Worm (Caenorhabditis elegans) whole organism, mixed stage, embryonic: Measurements from ENCODE around the gene msa-1.

Source experiments
- M03D4.4 ChIP-seq: sonication (generic microtip); optimal IDR thresholded peaks from 2 replicates; lab custom pipeline; 2017; ENCODE audit warnings: mild to moderate bottlenecking, missing genetic modification characterization, missing compliant biosample characterization
- bed-3 ChIP-seq: fragments of 200-800 bp; sonication (Bioruptor generic); optimal IDR thresholded peaks from 3 replicates; lab custom pipeline; 2018; ENCODE audit warnings: mild to moderate bottlenecking, missing genetic modification characterization, moderate library complexity, missing compliant biosample characterization
- blmp-1 ChIP-seq: fragments of 150-350 bp; optimal IDR thresholded peaks from 2 replicates; lab custom pipeline; 2014; ENCODE audit warnings: missing biosample characterization, missing genetic modification characterization
- ceh-39 ChIP-seq: fragments of 150-350 bp; optimal IDR thresholded peaks from 2 replicates; lab custom pipeline; 2014; ENCODE audit warnings: missing biosample characterization, missing genetic modification characterization
- ceh-43 ChIP-seq: fragments of 200-800 bp; sonication (Bioruptor generic); optimal IDR thresholded peaks from 2 replicates; lab custom pipeline; 2018; ENCODE audit warnings: mild to moderate bottlenecking, missing genetic modification characterization, moderate library complexity, missing compliant biosample characterization
- ces-1 ChIP-seq: fragments of 150-350 bp; optimal IDR thresholded peaks from 2 replicates; lab custom pipeline; 2014; ENCODE audit warnings: missing biosample characterization, missing genetic modification reagents, missing genetic modification characterization
- cnd-1 ChIP-seq: fragments of 200-800 bp; sonication (Bioruptor generic); optimal IDR thresholded peaks from 2 replicates; lab custom pipeline; 2018; ENCODE audit warnings: mild to moderate bottlenecking, missing genetic modification characterization, missing compliant biosample characterization
- drap-1 ChIP-seq: fragments of 200-800 bp; sonication (Bioruptor generic); optimal IDR thresholded peaks from 3 replicates; lab custom pipeline; 2018; ENCODE audit warnings: mild to moderate bottlenecking, missing genetic modification characterization, missing compliant biosample characterization
- elt-1 ChIP-seq: sonication (generic microtip); optimal IDR thresholded peaks from 2 replicates; lab custom pipeline; 2017; ENCODE audit warnings: missing genetic modification characterization, mild to moderate bottlenecking, missing compliant biosample characterization, antibody characterized with exemption, moderate library complexity, borderline replicate concordance; ENCODE audit not compliant: insufficient read depth
- elt-3 ChIP-seq: fragments of 150-350 bp; optimal IDR thresholded peaks from 2 replicates; lab custom pipeline; 2014; ENCODE audit warnings: missing biosample characterization, missing genetic modification characterization
- flh-1 ChIP-seq: fragments of 200-800 bp; sonication (Bioruptor generic); optimal IDR thresholded peaks from 2 replicates; lab custom pipeline; 2018; ENCODE audit warnings: mild to moderate bottlenecking, missing genetic modification characterization, moderate library complexity, missing compliant biosample characterization
- ham-2 ChIP-seq: fragments of 200-800 bp; sonication (Bioruptor generic); optimal IDR thresholded peaks from 2 replicates; lab custom pipeline; 2018; ENCODE audit warnings: mild to moderate bottlenecking, missing genetic modification characterization, missing compliant biosample characterization
- hlh-1 ChIP-seq: fragments of 150-350 bp; optimal IDR thresholded peaks from 2 replicates; lab custom pipeline; 2014; ENCODE audit warnings: missing biosample characterization, missing genetic modification reagents, missing genetic modification characterization
- lin-13 ChIP-seq: fragments of 150-350 bp; optimal IDR thresholded peaks from 2 replicates; lab custom pipeline; 2014; ENCODE audit warnings: missing biosample characterization, missing genetic modification characterization
- lin-32 ChIP-seq: fragments of 200-800 bp; sonication (Bioruptor generic); optimal IDR thresholded peaks from 2 replicates; lab custom pipeline; 2018; ENCODE audit warnings: mild to moderate bottlenecking, missing genetic modification characterization, missing compliant biosample characterization
- lsy-2 ChIP-seq: fragments of 150-350 bp; optimal IDR thresholded peaks from 2 replicates; lab custom pipeline; 2014; ENCODE audit warnings: missing biosample characterization, missing genetic modification characterization
- mab-5 ChIP-seq: fragments of 150-350 bp; optimal IDR thresholded peaks from 2 replicates; lab custom pipeline; 2014; ENCODE audit warnings: missing biosample characterization, missing genetic modification characterization
- mep-1 ChIP-seq: fragments of 150-350 bp; optimal IDR thresholded peaks from 2 replicates; lab custom pipeline; 2017; ENCODE audit warnings: missing biosample characterization, missing genetic modification reagents, missing genetic modification characterization, inconsistent platforms
- mls-2 ChIP-seq: sonication (generic microtip); optimal IDR thresholded peaks from 2 replicates; lab custom pipeline; 2016; ENCODE audit warnings: mild to moderate bottlenecking, missing genetic modification characterization, moderate library complexity, missing compliant biosample characterization
- nhr-12 ChIP-seq: fragments of 150-350 bp; optimal IDR thresholded peaks from 2 replicates; lab custom pipeline; 2014; ENCODE audit warnings: missing biosample characterization, missing genetic modification characterization
- nhr-2 ChIP-seq: fragments of 150-350 bp; optimal IDR thresholded peaks from 2 replicates; lab custom pipeline; 2014; ENCODE audit warnings: missing biosample characterization, missing genetic modification characterization
- nhr-237 ChIP-seq: fragments of 150-350 bp; optimal IDR thresholded peaks from 2 replicates; lab custom pipeline; 2014; ENCODE audit warnings: missing biosample characterization, missing genetic modification characterization
- nhr-28 ChIP-seq: fragments of 150-350 bp; optimal IDR thresholded peaks from 2 replicates; lab custom pipeline; 2014; ENCODE audit warnings: missing biosample characterization, missing genetic modification characterization
- nhr-76 ChIP-seq: sonication (generic microtip); optimal IDR thresholded peaks from 2 replicates; lab custom pipeline; 2017; ENCODE audit warnings: missing biosample characterization, missing genetic modification characterization
- pha-4 ChIP-seq: fragments of 150-350 bp; optimal IDR thresholded peaks from 2 replicates; lab custom pipeline; 2018; ENCODE audit warnings: missing biosample characterization, missing genetic modification reagents, missing genetic modification characterization
- sem-2 ChIP-seq: fragments of 200-800 bp; sonication (Bioruptor generic); optimal IDR thresholded peaks from 2 replicates; lab custom pipeline; 2018; ENCODE audit warnings: mild to moderate bottlenecking, missing genetic modification characterization, missing compliant biosample characterization
- snpc-4 ChIP-seq: fragments of 150-350 bp; optimal IDR thresholded peaks from 2 replicates; lab custom pipeline; 2014; ENCODE audit warnings: missing biosample characterization, missing genetic modification characterization
- tbx-8 ChIP-seq: fragments of 200-800 bp; sonication (Bioruptor generic); optimal IDR thresholded peaks from 2 replicates; lab custom pipeline; 2018; ENCODE audit warnings: mild to moderate bottlenecking, missing genetic modification characterization, moderate library complexity, missing compliant biosample characterization
- unc-120 ChIP-seq: sonication (generic microtip); optimal IDR thresholded peaks from 2 replicates; lab custom pipeline; 2017; ENCODE audit warnings: missing genetic modification characterization, missing compliant biosample characterization; ENCODE audit not compliant: poor library complexity, severe bottlenecking
- unc-39 ChIP-seq: fragments of 150-350 bp; optimal IDR thresholded peaks from 2 replicates; lab custom pipeline; 2014; ENCODE audit warnings: missing biosample characterization, missing genetic modification characterization
- unc-62 ChIP-seq: fragments of 150-350 bp; optimal IDR thresholded peaks from 2 replicates; lab custom pipeline; 2014; ENCODE audit warnings: missing biosample characterization, missing genetic modification reagents, missing genetic modification characterization
- zip-8 ChIP-seq: fragments of 150-350 bp; optimal IDR thresholded peaks from 2 replicates; lab custom pipeline; 2014; ENCODE audit warnings: missing biosample characterization, missing genetic modification characterization
- ztf-11 ChIP-seq: fragments of 150-350 bp; optimal IDR thresholded peaks from 2 replicates; lab custom pipeline; 2014; ENCODE audit warnings: missing biosample characterization, missing genetic modification characterization

Gene msa-1

DNA sequence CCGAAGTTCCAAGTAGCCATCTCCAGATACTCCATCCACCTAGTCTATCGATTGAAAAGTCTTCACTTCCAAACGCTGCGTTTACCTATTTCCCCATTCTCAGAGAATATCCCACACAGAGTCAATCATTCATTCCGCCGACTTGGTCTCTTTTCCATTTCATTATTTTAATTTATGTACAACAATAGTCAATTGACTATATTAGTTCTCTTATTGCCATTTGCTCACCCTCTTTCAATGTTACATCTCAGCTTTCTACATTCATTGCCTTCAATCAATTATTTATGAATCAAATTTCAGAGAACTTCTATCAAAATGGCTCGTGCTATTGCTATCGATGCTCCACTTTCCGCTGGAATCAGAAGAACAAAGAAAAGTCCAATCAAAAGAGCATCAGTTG is 20.2 kb downstream of the msa-1 start, which contains the start of gene aly-1:
aly-1 (plus strand) TSS at position 301 of the 400 bp plus-strand sequence.
- TF ChIP-seq unc-62 (no peak), cnd-1 (tag; lab: Kevin White, UChicago) (no peak), elt-3 (tag; lab: Kevin White, UChicago) (no peak), elt-1 (tag; lab: Kevin White, UChicago) (no peak), ztf-11 (tag; lab: Kevin White, UChicago) (no peak), lin-13 (tag; lab: Kevin White, UChicago) (no peak), ceh-39 (tag; lab: Kevin White, UChicago) (no peak), M03D4.4 (tag; lab: Kevin White, UChicago) (no peak), hlh-1 (no peak), snpc-4 (no peak), lsy-2 (no peak), ham-2 (GFP tag; lab: Kevin White, UChicago) (no peak), unc-39 (tag; lab: Kevin White, UChicago) (no peak), mep-1 (tag; lab: Kevin White, UChicago) (no peak), lin-32 (GFP tag; lab: Kevin White, UChicago) (no peak), bed-3 (GFP tag; lab: Kevin White, UChicago) (no peak), tbx-8 (GFP tag; lab: Kevin White, UChicago) (no peak)

DNA sequence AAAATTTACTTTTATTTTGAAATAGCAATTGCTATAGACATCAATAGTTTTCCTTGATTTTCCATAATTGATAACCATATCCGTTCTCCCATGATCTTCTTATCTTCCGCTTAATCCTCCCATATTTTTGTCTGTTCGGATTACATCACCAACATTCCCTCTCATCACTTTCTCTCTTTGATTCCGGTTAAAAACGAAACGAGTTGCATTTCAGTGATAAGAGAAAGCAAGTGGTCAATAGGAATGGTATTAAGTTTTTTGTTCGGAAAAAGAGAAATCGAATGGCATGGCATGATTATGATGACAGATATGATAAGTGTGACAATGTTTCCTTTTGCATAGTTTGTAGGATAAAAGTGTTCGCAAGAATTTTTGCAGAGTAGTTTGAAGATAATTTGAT is 23.6 kb downstream of the msa-1 start:
- TF ChIP-seq M03D4.4 (tag; lab: Kevin White, UChicago), result no peak
- TF ChIP-seq blmp-1, result peak; percentile 39
- no peak for TF ChIP-seq snpc-4
- TF ChIP-seq, all 35 proteins: peak for 1

DNA sequence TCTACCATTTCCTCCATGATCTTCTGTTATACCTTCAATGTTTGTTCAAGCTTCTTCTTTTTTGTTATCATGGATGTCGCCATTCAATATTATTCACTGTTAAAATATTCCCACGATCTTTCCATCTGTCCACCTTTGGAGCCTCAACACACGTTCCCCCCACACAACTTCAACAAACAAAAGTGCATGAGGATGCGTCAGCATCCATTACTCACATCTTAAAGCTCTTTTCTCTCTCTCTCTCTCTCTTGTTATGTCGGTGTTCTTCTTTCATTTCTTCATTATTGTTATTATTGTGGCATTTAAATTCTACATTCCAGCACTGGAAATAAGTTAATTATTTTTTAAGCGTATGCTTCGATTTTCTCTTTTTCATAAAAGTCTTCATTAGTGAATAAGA is 25.7 kb downstream of the msa-1 start:
- TF ChIP-seq elt-3 (tag; lab: Kevin White, UChicago), result no peak
- TF ChIP-seq hlh-1, result no peak
- no peak for TF ChIP-seq ztf-11 (tag; lab: Kevin White, UChicago)
- TF ChIP-seq ces-1 (GFP tag; lab: Kevin White, UChicago), result no peak
- no peak for TF ChIP-seq elt-1 (tag; lab: Kevin White, UChicago)
- no peak for TF ChIP-seq pha-4 (tag; lab: Kevin White, UChicago)
- no peak for TF ChIP-seq ceh-43 (GFP tag; lab: Kevin White, UChicago)
- TF ChIP-seq nhr-2 (tag; lab: Kevin White, UChicago), result no peak
- TF ChIP-seq unc-120 (tag; lab: Kevin White, UChicago), result no peak

DNA sequence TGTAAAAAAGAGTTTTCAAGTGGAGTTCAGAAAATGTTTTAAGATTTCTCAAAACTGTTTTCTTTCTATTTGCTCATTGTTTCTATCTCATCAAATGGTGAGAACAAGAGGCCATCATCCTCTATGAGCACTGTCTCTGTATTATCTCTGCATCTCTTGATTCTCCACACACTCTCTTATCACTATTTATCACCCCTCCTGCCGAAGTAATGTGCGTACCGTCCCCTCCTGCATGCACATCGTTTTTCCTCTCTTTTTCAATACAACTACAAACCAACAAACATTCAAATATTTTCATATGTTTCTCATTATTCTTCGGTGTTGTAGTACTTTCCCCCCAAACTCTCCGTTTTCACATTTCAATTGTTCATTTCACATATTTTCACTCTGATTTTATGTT is 28.1 kb downstream of the msa-1 start:
- TF ChIP-seq blmp-1 (no peak), mep-1 (tag; lab: Kevin White, UChicago) (no peak), mls-2 (no peak), nhr-76 (no peak), flh-1 (GFP tag; lab: Kevin White, UChicago) (no peak), bed-3 (GFP tag; lab: Kevin White, UChicago) (no peak), nhr-28 (tag; lab: Kevin White, UChicago) (no peak), elt-1 (tag; lab: Kevin White, UChicago) (no peak), zip-8 (tag; lab: Kevin White, UChicago) (no peak), mab-5 (tag; lab: Kevin White, UChicago) (no peak)
- TF ChIP-seq, all 35 proteins: peak for 0

DNA sequence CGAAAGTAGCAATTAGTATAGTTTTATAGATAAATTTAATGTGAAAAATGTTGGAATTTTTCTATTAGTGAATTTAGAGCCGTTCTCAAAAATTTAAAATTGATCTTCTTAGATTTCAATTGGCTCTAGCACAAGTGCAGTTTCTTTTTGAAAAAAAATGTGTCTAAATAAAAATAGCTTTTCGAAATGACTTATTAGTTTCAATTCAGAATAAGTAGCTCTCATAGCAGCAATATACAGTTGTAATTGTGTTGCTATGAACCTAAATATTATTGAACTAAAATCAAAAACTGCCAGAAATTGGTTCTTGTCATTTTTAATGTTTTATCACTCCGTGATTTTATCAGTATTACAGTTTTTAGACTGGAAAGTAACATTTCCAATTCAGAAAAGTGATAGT is 29.3 kb downstream of the msa-1 start:
- TF ChIP-seq tbx-8 (GFP tag; lab: Kevin White, UChicago) (no peak), nhr-237 (no peak), mab-5 (tag; lab: Kevin White, UChicago) (no peak), ces-1 (GFP tag; lab: Kevin White, UChicago) (no peak), mls-2 (no peak)

DNA sequence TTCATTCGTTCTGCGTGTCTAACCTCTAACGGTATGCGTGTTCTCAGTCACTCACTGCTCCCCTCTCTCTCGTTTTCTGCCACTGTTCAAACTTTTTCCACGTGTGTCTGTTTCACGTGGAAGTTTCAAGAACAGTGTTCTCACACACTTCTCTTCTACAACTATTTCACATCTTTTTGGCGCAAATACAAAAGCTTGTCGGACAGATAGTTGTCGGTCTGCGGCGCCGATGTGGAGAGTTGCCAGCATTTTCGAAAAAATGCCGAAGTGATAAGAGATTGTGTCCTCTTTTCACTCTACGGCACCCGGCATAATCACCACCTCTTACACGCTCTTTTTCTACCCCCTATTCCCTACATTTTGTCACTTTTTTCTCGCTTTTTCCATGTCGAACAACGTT is 30.0 kb downstream of the msa-1 start:
- no peak for TF ChIP-seq cnd-1 (tag; lab: Kevin White, UChicago)
- TF ChIP-seq hlh-1, result no peak
- no peak for TF ChIP-seq lin-32 (GFP tag; lab: Kevin White, UChicago)
- no peak for TF ChIP-seq lin-13 (tag; lab: Kevin White, UChicago)
- no peak for TF ChIP-seq ceh-43 (GFP tag; lab: Kevin White, UChicago)
- TF ChIP-seq unc-62, result no peak
- no peak for TF ChIP-seq nhr-28 (tag; lab: Kevin White, UChicago)
- TF ChIP-seq sem-2 (GFP tag; lab: Kevin White, UChicago), result no peak
- no peak for TF ChIP-seq mep-1 (tag; lab: Kevin White, UChicago)
- TF ChIP-seq M03D4.4 (tag; lab: Kevin White, UChicago), result no peak
- TF ChIP-seq nhr-76, result no peak
- TF ChIP-seq drap-1, result no peak
- no peak for TF ChIP-seq ztf-11 (tag; lab: Kevin White, UChicago)
- no peak for TF ChIP-seq elt-1 (tag; lab: Kevin White, UChicago)
- no peak for TF ChIP-seq mab-5 (tag; lab: Kevin White, UChicago)
- no peak for TF ChIP-seq blmp-1
- no peak for TF ChIP-seq pha-4 (tag; lab: Kevin White, UChicago)
- no peak for TF ChIP-seq nhr-12
- no peak for TF ChIP-seq unc-39 (tag; lab: Kevin White, UChicago)
- TF ChIP-seq flh-1 (GFP tag; lab: Kevin White, UChicago), result no peak
- TF ChIP-seq, all 35 proteins: peak for 0
